Fruit fly (Drosophila melanogaster): ENCODE data around the gene CG31445.

The CG31445 gene

DNA sequence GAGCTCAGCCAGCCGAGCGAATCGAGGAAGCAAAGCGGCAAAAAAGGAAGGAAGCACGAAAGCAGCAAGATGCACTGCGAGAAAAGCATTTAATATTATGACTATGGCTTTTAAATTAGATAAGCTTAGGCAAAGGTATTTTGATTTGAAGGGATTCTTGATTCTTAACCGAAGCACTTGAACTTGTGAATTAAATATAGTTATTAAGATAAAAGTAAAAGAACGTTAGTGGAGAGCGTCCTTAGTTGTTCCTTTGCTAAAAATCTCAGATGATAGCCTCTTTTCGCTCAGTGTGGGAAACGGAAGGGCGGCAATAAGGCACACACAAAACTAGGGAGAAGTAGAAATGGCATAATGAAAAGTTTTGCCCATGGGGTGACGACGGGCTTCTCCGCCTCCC lies 24.6 kb upstream of the CG31445 start:
- TF ChIP-seq Hr96 (GFP tag; optimal IDR thresholded peaks at IDR 0.05) = no peak
- no peak for TF ChIP-seq pad (GFP tag; optimal IDR thresholded peaks at IDR 0.05)
- no peak for TF ChIP-seq tj (GFP tag; optimal IDR thresholded peaks at IDR 0.05)
- no peak for TF ChIP-seq CG5204 (GFP tag; optimal IDR thresholded peaks at IDR 0.05)
- TF ChIP-seq CG7101 (tag; optimal IDR thresholded peaks at IDR 0.05) = no peak
- TF ChIP-seq kay (GFP tag; ENCODE audit: borderline replicate concordance) = no peak
- no peak for TF ChIP-seq bab1 (GFP tag; optimal IDR thresholded peaks at IDR 0.05)
- TF ChIP-seq Clk (GFP tag; optimal IDR thresholded peaks at IDR 0.05) = no peak
- no peak for TF ChIP-seq CG1620 (GFP tag; optimal IDR thresholded peaks at IDR 0.05)
- no peak for TF ChIP-seq CG11617 (GFP tag; optimal IDR thresholded peaks at IDR 0.05)
- no peak for TF ChIP-seq toe (GFP tag; optimal IDR thresholded peaks at IDR 0.05)
- no peak for TF ChIP-seq CG7045 (GFP tag; optimal IDR thresholded peaks at IDR 0.05)
- TF ChIP-seq CG33017 (tag; optimal IDR thresholded peaks at IDR 0.05) = no peak
- TF ChIP-seq cnc (optimal IDR thresholded peaks at IDR 0.05) = no peak

DNA sequence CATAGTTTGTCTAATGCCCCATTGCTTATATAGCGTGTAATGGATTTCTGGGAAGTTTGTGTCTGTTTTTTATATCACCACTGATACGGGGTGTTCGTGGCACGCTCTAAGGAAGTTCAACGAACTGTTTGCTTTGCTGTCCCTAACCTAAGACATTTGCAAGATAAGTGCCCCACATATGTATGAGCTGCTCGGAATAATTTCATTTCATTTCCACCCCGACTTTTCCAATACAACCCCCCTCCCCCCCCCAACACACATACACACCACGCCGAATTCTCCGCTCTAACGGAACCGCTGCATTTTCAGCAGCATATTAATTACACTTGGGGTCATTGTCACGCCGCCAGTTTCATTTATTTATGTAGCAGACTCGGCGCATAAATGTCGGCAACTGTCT lies 23.4 kb upstream of the CG31445 start:
- TF ChIP-seq CG5204 (GFP tag; optimal IDR thresholded peaks at IDR 0.05) (no peak), cnc (optimal IDR thresholded peaks at IDR 0.05) (no peak), tj (GFP tag; optimal IDR thresholded peaks at IDR 0.05) (no peak), toe (GFP tag; optimal IDR thresholded peaks at IDR 0.05) (no peak), Clk (GFP tag; optimal IDR thresholded peaks at IDR 0.05) (no peak), kay (GFP tag; ENCODE audit: borderline replicate concordance) (no peak), Hr96 (GFP tag; optimal IDR thresholded peaks at IDR 0.05) (no peak), CG7101 (tag; optimal IDR thresholded peaks at IDR 0.05) (no peak)

DNA sequence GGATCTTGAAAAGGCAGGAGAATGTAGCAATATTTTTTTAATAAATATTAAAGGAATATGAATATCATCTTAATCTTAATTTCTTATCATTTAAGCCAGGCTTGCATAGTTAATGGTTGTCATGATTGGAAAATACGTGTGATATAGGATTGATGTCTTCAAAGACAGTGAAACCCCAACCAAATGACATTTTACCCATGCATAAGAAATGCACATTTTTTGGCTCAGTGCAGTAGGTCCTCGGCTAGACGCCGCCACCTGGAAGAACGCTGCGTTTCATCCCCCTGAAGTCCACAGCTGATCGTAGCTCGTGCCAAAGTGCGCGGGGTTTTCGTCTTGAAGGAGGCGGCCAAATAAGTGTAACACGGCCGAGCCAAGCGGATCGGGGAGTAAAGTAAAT lies 22.0 kb upstream of the CG31445 start:
- TF ChIP-seq CG1620 (GFP tag; optimal IDR thresholded peaks at IDR 0.05) (no peak), cnc (optimal IDR thresholded peaks at IDR 0.05) (no peak), Mnt (GFP tag; optimal IDR thresholded peaks at IDR 0.05) (no peak), Crg-1 (GFP tag; optimal IDR thresholded peaks at IDR 0.05) (no peak), CG11617 (GFP tag; optimal IDR thresholded peaks at IDR 0.05) (no peak), CG14711 (tag; optimal IDR thresholded peaks at IDR 0.05) (no peak), CG33017 (tag; optimal IDR thresholded peaks at IDR 0.05) (no peak), CG7101 (tag; optimal IDR thresholded peaks at IDR 0.05) (no peak), tj (GFP tag; optimal IDR thresholded peaks at IDR 0.05) (no peak), bab1 (GFP tag; optimal IDR thresholded peaks at IDR 0.05) (no peak), ovo (GFP tag; optimal IDR thresholded peaks at IDR 0.05) (no peak), cic (GFP tag; optimal IDR thresholded peaks at IDR 0.05) (no peak)

DNA sequence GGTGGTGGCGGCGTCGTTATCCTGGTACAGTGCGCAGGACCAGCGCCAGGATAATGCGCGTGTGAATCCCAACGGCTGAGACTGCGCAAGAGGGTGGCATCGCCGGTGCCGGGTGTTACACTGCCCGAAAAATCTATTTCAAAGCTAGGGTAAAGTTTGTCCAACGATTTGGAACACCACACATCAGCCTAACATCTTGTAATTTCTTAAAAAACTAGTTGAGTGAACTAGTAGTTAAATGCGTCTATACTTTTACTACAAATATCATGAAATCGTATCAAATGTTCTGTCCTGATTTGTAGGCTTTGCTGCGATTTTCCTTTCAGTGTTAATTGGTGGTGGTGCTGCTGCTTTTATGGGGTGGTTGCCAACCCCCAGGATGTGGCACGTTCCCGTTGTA lies 20.4 kb upstream of the CG31445 start:
- no peak for TF ChIP-seq cnc (optimal IDR thresholded peaks at IDR 0.05)
- no peak for TF ChIP-seq pad (GFP tag; optimal IDR thresholded peaks at IDR 0.05)
- no peak for TF ChIP-seq CG5204 (GFP tag; optimal IDR thresholded peaks at IDR 0.05)
- TF ChIP-seq Clk (GFP tag; optimal IDR thresholded peaks at IDR 0.05) = no peak
- TF ChIP-seq kay (GFP tag; ENCODE audit: borderline replicate concordance) = no peak
- TF ChIP-seq Hr96 (GFP tag; optimal IDR thresholded peaks at IDR 0.05) = no peak
- TF ChIP-seq CG11617 (GFP tag; optimal IDR thresholded peaks at IDR 0.05) = no peak
- TF ChIP-seq CG7101 (tag; optimal IDR thresholded peaks at IDR 0.05) = no peak
- no peak for TF ChIP-seq Mnt (GFP tag; optimal IDR thresholded peaks at IDR 0.05)
- TF ChIP-seq CG33017 (tag; optimal IDR thresholded peaks at IDR 0.05) = no peak
- TF ChIP-seq tj (GFP tag; optimal IDR thresholded peaks at IDR 0.05) = no peak

DNA sequence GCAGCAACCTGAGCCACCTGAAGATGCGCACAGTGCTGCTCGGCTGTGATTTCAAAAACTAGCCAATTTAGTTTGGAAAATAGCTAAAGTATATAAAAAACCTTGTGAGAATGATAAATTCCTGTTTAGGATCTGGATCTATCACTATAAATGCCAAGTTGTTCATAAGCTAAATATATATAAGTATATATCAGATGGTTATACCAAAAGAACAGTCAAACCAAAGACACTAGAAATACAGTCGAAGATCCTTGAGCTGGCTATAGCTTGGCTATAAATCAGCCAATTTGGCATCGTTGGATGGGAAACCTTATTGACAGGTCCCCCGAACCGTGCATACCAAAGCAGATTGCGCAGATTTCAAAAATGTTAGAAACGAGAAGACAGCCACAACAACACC lies 18.6 kb upstream of the CG31445 start:
- TF ChIP-seq bab1 (GFP tag; optimal IDR thresholded peaks at IDR 0.05) = no peak
- no peak for TF ChIP-seq Crg-1 (GFP tag; optimal IDR thresholded peaks at IDR 0.05)
- no peak for TF ChIP-seq CG7045 (GFP tag; optimal IDR thresholded peaks at IDR 0.05)
- no peak for TF ChIP-seq CG7101 (tag; optimal IDR thresholded peaks at IDR 0.05)
- no peak for TF ChIP-seq ovo (GFP tag; optimal IDR thresholded peaks at IDR 0.05)
- TF ChIP-seq CG11617 (GFP tag; optimal IDR thresholded peaks at IDR 0.05) = no peak
- TF ChIP-seq Mnt (GFP tag; optimal IDR thresholded peaks at IDR 0.05) = no peak
- no peak for TF ChIP-seq Clk (GFP tag; optimal IDR thresholded peaks at IDR 0.05)
- no peak for TF ChIP-seq toe (GFP tag; optimal IDR thresholded peaks at IDR 0.05)
- TF ChIP-seq cic (GFP tag; optimal IDR thresholded peaks at IDR 0.05) = no peak
- TF ChIP-seq cnc (optimal IDR thresholded peaks at IDR 0.05) = no peak
- no peak for TF ChIP-seq CG14711 (tag; optimal IDR thresholded peaks at IDR 0.05)
- TF ChIP-seq tj (GFP tag; optimal IDR thresholded peaks at IDR 0.05) = no peak
- TF ChIP-seq CG1620 (GFP tag; optimal IDR thresholded peaks at IDR 0.05) = no peak
- TF ChIP-seq Hr96 (GFP tag; optimal IDR thresholded peaks at IDR 0.05) = no peak
- no peak for TF ChIP-seq kay (GFP tag; ENCODE audit: borderline replicate concordance)
- TF ChIP-seq pad (GFP tag; optimal IDR thresholded peaks at IDR 0.05) = no peak

DNA sequence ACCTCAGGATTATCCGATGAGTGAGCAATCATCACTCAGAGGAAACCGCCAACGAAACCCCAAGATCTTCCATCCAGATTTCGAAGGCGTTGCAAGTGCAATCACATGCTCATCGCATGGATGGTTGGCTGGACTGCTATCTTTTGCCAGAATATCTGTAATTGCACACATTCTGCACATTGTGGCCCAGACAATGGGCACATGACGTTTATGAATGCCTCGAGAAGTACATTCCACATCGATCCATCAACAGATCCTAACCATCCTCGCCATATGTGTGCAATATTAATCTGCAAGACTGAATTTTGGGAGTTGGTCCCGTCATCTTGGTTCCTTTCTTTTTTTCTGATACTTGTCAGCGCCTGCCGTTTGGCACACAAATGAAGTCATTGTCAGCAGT lies 17.9 kb upstream of the CG31445 start:
- TF ChIP-seq Crg-1 (GFP tag; optimal IDR thresholded peaks at IDR 0.05) (no peak), pad (GFP tag; optimal IDR thresholded peaks at IDR 0.05) (no peak), toe (GFP tag; optimal IDR thresholded peaks at IDR 0.05) (no peak), CG33017 (tag; optimal IDR thresholded peaks at IDR 0.05) (no peak), CG14711 (tag; optimal IDR thresholded peaks at IDR 0.05) (no peak), CG12768 (GFP tag; optimal IDR thresholded peaks at IDR 0.05) (no peak), tj (GFP tag; optimal IDR thresholded peaks at IDR 0.05) (no peak), ovo (GFP tag; optimal IDR thresholded peaks at IDR 0.05) (no peak), CG7101 (tag; optimal IDR thresholded peaks at IDR 0.05) (no peak), CG11617 (GFP tag; optimal IDR thresholded peaks at IDR 0.05) (no peak), bab1 (GFP tag; optimal IDR thresholded peaks at IDR 0.05) (no peak), cic (GFP tag; optimal IDR thresholded peaks at IDR 0.05) (no peak)

Data from whole organism, adult.